Fruit fly (Drosophila melanogaster) whole organism, embryonic: ENCODE results near the gene CG8765.
A peak's percentile ranks its signal among the peaks of the same experiment; 100 is the strongest.

Source experiments
- ATbp ChIP-seq: fragments of 200-800 bp; sonication (Bioruptor generic); optimal IDR thresholded peaks from 2 replicates; lab custom pipeline; 2017; ENCODE audit warnings: missing biosample characterization, mild to moderate bottlenecking, missing genetic modification characterization, missing genetic modification reagents
- CG12219 ChIP-seq: fragments of 200-800 bp; sonication (Bioruptor generic); optimal IDR thresholded peaks from 3 replicates; lab custom pipeline; 2018; ENCODE audit warnings: missing biosample characterization, mild to moderate bottlenecking, missing genetic modification characterization
- CG12769 ChIP-seq: fragments of 200-800 bp; sonication (Bioruptor generic); optimal IDR thresholded peaks from 2 replicates; lab custom pipeline; 2019; ENCODE audit warnings: missing biosample characterization, mild to moderate bottlenecking, missing genetic modification characterization, moderate library complexity
- CG15269 ChIP-seq: fragments of 200-800 bp; sonication (Bioruptor generic); optimal IDR thresholded peaks from 2 replicates; lab custom pipeline; 2018; ENCODE audit warnings: missing biosample characterization, mild to moderate bottlenecking, missing genetic modification characterization, moderate library complexity
- CG1602 ChIP-seq: fragments of 200-800 bp; sonication (Bioruptor generic); optimal IDR thresholded peaks from 3 replicates; lab custom pipeline; 2016; ENCODE audit warnings: missing biosample characterization, missing genetic modification characterization
- CG32532 ChIP-seq: fragments of 200-800 bp; sonication (Bioruptor generic); IDR thresholded peaks from 2 replicates; pipeline ENCODE4 v1.3.6; 2022; ENCODE audit warnings: missing biosample characterization, missing genetic modification characterization
- CG8478 ChIP-seq: fragments of >200 bp; optimal IDR thresholded peaks from 2 replicates; lab custom pipeline; 2018
- CG9932 ChIP-seq: fragments of 200-800 bp; sonication (Bioruptor generic); IDR thresholded peaks from 2 replicates; pipeline ENCODE4 v1.3.6; 2022; ENCODE audit warnings: missing biosample characterization, missing genetic modification characterization
- CkIIα-i1 ChIP-seq: fragments of 200-800 bp; sonication (Bioruptor generic); IDR thresholded peaks from 2 replicates; pipeline ENCODE4 v1.3.6; 2022; ENCODE audit warnings: missing biosample characterization, missing genetic modification characterization
- Deaf1 ChIP-seq: fragments of 200-800 bp; optimal IDR thresholded peaks from 3 replicates; lab custom pipeline; 2019; ENCODE audit warnings: missing biosample characterization, mild to moderate bottlenecking, missing genetic modification characterization, moderate library complexity
- Drgx ChIP-seq: fragments of 200-800 bp; sonication (Bioruptor generic); IDR thresholded peaks from 2 replicates; pipeline ENCODE4 v1.3.6; 2022; ENCODE audit warnings: missing biosample characterization, missing genetic modification characterization
- Ets65A ChIP-seq: fragments of 200-800 bp; sonication (Bioruptor generic); peaks from one replicate; lab custom pipeline; 2016; ENCODE audit warnings: missing biosample characterization, missing genetic modification characterization
- Hmx ChIP-seq: fragments of 200-800 bp; sonication (Bioruptor generic); optimal IDR thresholded peaks from 2 replicates; lab custom pipeline; 2016; ENCODE audit warnings: missing biosample characterization, missing genetic modification characterization
- Med ChIP-seq: fragments of 200-800 bp; sonication (Bioruptor generic); peaks from one replicate; lab custom pipeline; 2016; ENCODE audit warnings: missing biosample characterization, missing genetic modification characterization, mild to moderate bottlenecking, inconsistent platforms, moderate library complexity
- Mrtf ChIP-seq: fragments of 200-800 bp; sonication (Bioruptor generic); IDR thresholded peaks from 3 replicates; pipeline ENCODE4 v1.3.6; 2022; ENCODE audit warnings: missing biosample characterization, missing genetic modification characterization
- Nf-YB ChIP-seq: fragments of 200-800 bp; sonication (Bioruptor generic); optimal IDR thresholded peaks from 3 replicates; lab custom pipeline; 2019; ENCODE audit warnings: missing biosample characterization, mild to moderate bottlenecking, missing genetic modification characterization, moderate library complexity
- Sox102F ChIP-seq: fragments of 200-800 bp; sonication (Bioruptor generic); optimal IDR thresholded peaks from 2 replicates; lab custom pipeline; 2018; ENCODE audit warnings: missing biosample characterization, mild to moderate bottlenecking, missing genetic modification characterization, moderate library complexity
- Taf1 ChIP-seq: fragments of 200-800 bp; sonication (Bioruptor generic); IDR thresholded peaks from 2 replicates; pipeline ENCODE4 v1.3.6; 2022; ENCODE audit warnings: missing biosample characterization, missing genetic modification characterization
- abd-A ChIP-seq: fragments of 200-800 bp; sonication (Bioruptor generic); optimal IDR thresholded peaks from 3 replicates; lab custom pipeline; 2019; ENCODE audit warnings: missing biosample characterization, mild to moderate bottlenecking, missing genetic modification characterization, moderate library complexity
- cg ChIP-seq: fragments of 200-800 bp; sonication (Bioruptor generic); optimal IDR thresholded peaks from 3 replicates; lab custom pipeline; 2019; ENCODE audit warnings: missing biosample characterization, mild to moderate bottlenecking, missing genetic modification characterization, moderate library complexity
- chinmo ChIP-seq: fragments of 200-800 bp; sonication (Bioruptor generic); IDR thresholded peaks from 4 replicates; pipeline ENCODE4 v1.3.6; 2022; ENCODE audit warnings: missing biosample characterization, missing genetic modification characterization; ENCODE audit not compliant: partially characterized antibody
- crol ChIP-seq: fragments of 200-800 bp; sonication (Bioruptor generic); IDR thresholded peaks from 2 replicates; pipeline ENCODE4 v1.3.6; 2022; ENCODE audit warnings: missing biosample characterization, missing genetic modification characterization
- grn ChIP-seq: fragments of 200-800 bp; sonication (Bioruptor generic); optimal IDR thresholded peaks from 3 replicates; lab custom pipeline; 2017; ENCODE audit warnings: missing biosample characterization, missing genetic modification characterization
- hkb ChIP-seq, 2 experiments: fragments of 200-800 bp in 1 of 2; fragments of >200 bp in 1 of 2; sonication (Bioruptor generic) in 1 of 2; IDR thresholded peaks in 1 of 2; optimal IDR thresholded peaks in 1 of 2; 2 replicates each; pipeline versions ENCODE4 v1.3.6 to Lab custom; 2017 to 2022; ENCODE audit warnings: missing biosample characterization in 1 of 2, missing genetic modification characterization in 1 of 2
- kni ChIP-seq: fragments of 200-800 bp; sonication (Bioruptor generic); optimal IDR thresholded peaks from 3 replicates; lab custom pipeline; 2017; ENCODE audit warnings: mild to moderate bottlenecking, missing biosample characterization, missing genetic modification reagents, missing genetic modification characterization
- lmd ChIP-seq: fragments of 200-800 bp; sonication (Bioruptor generic); IDR thresholded peaks from 2 replicates; pipeline ENCODE4 v1.3.6; 2022; ENCODE audit warnings: missing biosample characterization, missing genetic modification characterization
- lov ChIP-seq, 2 experiments: fragments of 200-800 bp in 1 of 2; fragments of >200 bp in 1 of 2; sonication (Bioruptor generic) in 1 of 2; IDR thresholded peaks in 1 of 2; optimal IDR thresholded peaks in 1 of 2; 2 replicates in 1 of 2; 3 replicates in 1 of 2; pipeline versions ENCODE4 v1.3.6 to Lab custom; 2017 to 2022; ENCODE audit warnings: missing biosample characterization in 1 of 2, missing genetic modification characterization in 1 of 2
- sd ChIP-seq: fragments of 200-800 bp; sonication (Bioruptor generic); optimal IDR thresholded peaks from 3 replicates; lab custom pipeline; 2018; ENCODE audit warnings: missing biosample characterization, mild to moderate bottlenecking, missing genetic modification characterization, moderate library complexity
- sens ChIP-seq: fragments of 200-800 bp; sonication (Bioruptor generic); peaks from one replicate; lab custom pipeline; 2016; ENCODE audit warnings: missing biosample characterization, missing genetic modification characterization
- sob ChIP-seq: fragments of 200-800 bp; sonication (Bioruptor generic); IDR thresholded peaks from 2 replicates; pipeline ENCODE4 v1.3.6; 2022; ENCODE audit warnings: missing biosample characterization, missing genetic modification characterization
- sr ChIP-seq: fragments of 200-800 bp; sonication (Bioruptor generic); IDR thresholded peaks from 3 replicates; pipeline ENCODE4 v1.3.6; 2022; ENCODE audit warnings: missing biosample characterization, missing genetic modification characterization
- tgo ChIP-seq: fragments of 200-800 bp; sonication (Bioruptor generic); IDR thresholded peaks from 3 replicates; pipeline ENCODE4 v1.3.6; 2022; ENCODE audit warnings: missing biosample characterization, missing genetic modification characterization
- vvl ChIP-seq: fragments of 200-800 bp; sonication (Bioruptor generic); IDR thresholded peaks from 2 replicates; pipeline ENCODE4 v1.3.6; 2022; ENCODE audit warnings: missing biosample characterization, missing genetic modification characterization

CG8765 gene

dm6 chr3L:19707570-19708146 lies 20.5 kb upstream of the CG8765 start, which contains the start of gene serp (continued):
- no peak for TF ChIP-seq CG12219 (GFP tag; lab: Kevin White, UChicago)
- TF ChIP-seq abd-A (tag; lab: Kevin White, UChicago), result peak; percentile 1
- TF ChIP-seq CG32532, result peak; percentile 8; the same call in 1 of the 2 replicates
- 0 out of 2 replicates have a peak, but pooled peaks have one; percentile 32 for TF ChIP-seq vvl
- TF ChIP-seq Nf-YB (GFP tag; lab: Kevin White, UChicago), result peak; percentile 28
- TF ChIP-seq grn (GFP tag; lab: Kevin White, UChicago), result peak; percentile 66
- peak; percentile 73 for TF ChIP-seq Med (GFP tag; lab: Kevin White, UChicago)
- no peak for TF ChIP-seq sob (GFP tag; lab: Robert Waterston, UW)
- TF ChIP-seq cg (GFP tag; lab: Kevin White, UChicago), result no peak
- TF ChIP-seq tgo (GFP tag; lab: Robert Waterston, UW), result 0 out of 3 replicates have a peak, but pooled peaks have one; percentile 17
- TF ChIP-seq CG1602, result no peak
- TF ChIP-seq Sox102F (GFP tag; lab: Kevin White, UChicago), result no peak
- TF ChIP-seq CkIIα-i1, result no peak
- TF ChIP-seq hkb (optimal IDR thresholded peaks at IDR 0.05; lab: Kevin White, UChicago), result no peak
- TF ChIP-seq hkb (GFP tag; IDR thresholded peaks at IDR 0.05; lab: Robert Waterston, UW), result no peak
- TF ChIP-seq kni, result peak; percentile 76
- peak; percentile 78; the same call in 1 of the 4 replicates for TF ChIP-seq chinmo (GFP tag; lab: Robert Waterston, UW)
- peak; percentile 58 for TF ChIP-seq CG12769
- no peak for TF ChIP-seq Hmx (GFP tag; lab: Kevin White, UChicago)
- no peak for TF ChIP-seq lov (optimal IDR thresholded peaks at IDR 0.05; lab: Kevin White, UChicago)
- TF ChIP-seq lov (GFP tag; IDR thresholded peaks at IDR 0.05; lab: Robert Waterston, UW), result 0 out of 3 replicates have a peak, but pooled peaks have one; percentile 10
- TF ChIP-seq Drgx (GFP tag; lab: Robert Waterston, UW), result 0 out of 2 replicates have a peak, but pooled peaks have one; percentile 21
- no peak for TF ChIP-seq Mrtf (GFP tag; lab: Robert Waterston, UW)
- peak; percentile 13 for TF ChIP-seq sens (GFP tag; lab: Kevin White, UChicago)
- TF ChIP-seq Taf1 (GFP tag; lab: Robert Waterston, UW), result no peak

DNA sequence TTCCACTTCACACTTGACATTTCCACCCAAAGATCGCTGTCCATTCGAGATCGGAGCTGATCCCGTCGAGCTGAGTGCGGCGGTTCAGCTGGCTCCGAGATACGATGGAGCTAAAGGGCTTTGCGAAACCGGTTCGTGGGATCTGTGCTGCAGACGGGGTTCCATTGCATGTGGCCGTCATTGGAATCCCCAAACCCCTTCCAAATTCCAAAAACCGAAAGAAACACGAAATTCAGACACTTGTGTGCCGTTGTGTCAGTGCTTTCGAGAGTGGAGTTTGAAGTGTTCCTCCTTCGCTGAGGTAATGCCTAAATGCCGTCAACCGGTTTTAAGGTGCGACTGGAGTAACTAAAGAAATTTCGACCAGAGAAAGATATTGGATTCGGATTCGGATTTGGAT lies 17.7 kb upstream of the CG8765 start:
- peak; percentile 38 for TF ChIP-seq CG15269
- TF ChIP-seq sd (tag; lab: Kevin White, UChicago), result peak; percentile 50
- TF ChIP-seq Ets65A (GFP tag; lab: Kevin White, UChicago), result peak; percentile 65
- 0 out of 4 replicates have a peak, but pooled peaks have one; percentile 14 for TF ChIP-seq chinmo (GFP tag; lab: Robert Waterston, UW)
- TF ChIP-seq crol, result no peak
- TF ChIP-seq sr (GFP tag; lab: Robert Waterston, UW), result 0 out of 3 replicates have a peak, but pooled peaks have one; percentile 38

DNA sequence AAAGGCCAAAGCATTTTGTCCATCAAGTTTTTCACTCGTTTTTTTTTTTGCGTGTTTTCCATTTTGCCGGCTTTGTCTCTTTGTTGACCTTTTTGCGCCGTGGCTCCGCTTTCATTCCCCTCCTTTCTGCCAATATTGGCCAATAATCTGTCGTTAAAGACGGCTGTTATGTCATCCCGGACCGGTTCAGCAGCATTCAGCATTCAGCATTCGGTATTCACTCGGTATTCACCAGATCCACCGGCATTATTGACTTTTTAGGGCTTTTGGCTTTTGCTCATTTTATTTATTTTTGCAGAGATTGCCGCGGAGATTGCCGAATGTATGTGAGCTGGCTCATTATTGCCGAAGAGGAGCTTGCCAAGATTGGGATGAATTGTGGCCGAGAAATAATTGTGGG lies 16.2 kb upstream of the CG8765 start:
- TF ChIP-seq CG9932 (peak; percentile 49), Deaf1 (tag; lab: Kevin White, UChicago) (no peak)

- TF ChIP-seq CG8478 (lab: Kevin White, UChicago) (peak; percentile 68), lmd (no peak), sr (GFP tag; lab: Robert Waterston, UW) (peak; percentile 20; the same call in 1 of the 3 replicates), chinmo (GFP tag; lab: Robert Waterston, UW) (0 out of 4 replicates have a peak, but pooled peaks have one; percentile 18), Ets65A (GFP tag; lab: Kevin White, UChicago) (peak; percentile 83), ATbp (no peak)
- TF ChIP-seq, all 482 proteins: peak for 4
These were observed 14.5 kb upstream of the CG8765 start for dm6 chr3L:19701662-19702061.
